In genomic region chrIV:6206294-6206776, ce11 we compare ENCODE assay signal across 3 worm cellular contexts.
TF ChIP-seq lines count a peak whose summit lies in the region.

Gene C49A9.10 (minus strand): TSS chrIV:6206344.

TF ChIP-seq in whole organism, L2 larva, 48 proteins besides CTCF, POLR2A, EP300 and RAD21 (continued from another document):
- peak; percentile 62 for TF ChIP-seq lin-11 (tag; optimal IDR thresholded peaks at IDR 0.05; lab: Kevin White, UChicago)
- no peak for TF ChIP-seq ztf-1 (GFP tag; conservative IDR thresholded peaks at IDR 0.05; lab: Robert Waterston, UW)
- peak; percentile 97 for TF ChIP-seq gmeb-1 (tag; optimal IDR thresholded peaks at IDR 0.05; lab: Kevin White, UChicago)
- peak; percentile 93 for TF ChIP-seq sma-3 (GFP tag; optimal IDR thresholded peaks at IDR 0.05; lab: Kevin White, UChicago)
- TF ChIP-seq blmp-1 (tag; optimal IDR thresholded peaks at IDR 0.05; lab: Kevin White, UChicago; ENCODE audit: insufficient read depth): peak; percentile 22
TF ChIP-seq in whole organism, L2 larva: peak in this region for 21.

TF ChIP-seq in whole organism, L4 larva, 104 proteins besides CTCF, POLR2A, EP300 and RAD21 (continued from another document):
- TF ChIP-seq lsy-2 (tag; optimal IDR thresholded peaks at IDR 0.05; lab: Kevin White, UChicago) (peak in 1 of 2 experiments; percentile 89), ceh-44 (GFP tag; IDR thresholded peaks at IDR 0.05; lab: Robert Waterston, UW) (peak; percentile 52; the same call in 1 of the 2 replicates), lin-1 (GFP tag; IDR thresholded peaks at IDR 0.05; lab: Robert Waterston, UW) (no peak), nhr-48 (tag; optimal IDR thresholded peaks at IDR 0.05; lab: Kevin White, UChicago) (peak; percentile 52), nhr-6 (tag; optimal IDR thresholded peaks at IDR 0.05; lab: Kevin White, UChicago) (no peak), lin-15B (tag; optimal IDR thresholded peaks at IDR 0.05; lab: Kevin White, UChicago) (no peak), lin-13 (GFP tag; optimal IDR thresholded peaks at IDR 0.05; lab: Kevin White, UChicago) (peak; percentile 36), nhr-102 (tag; optimal IDR thresholded peaks at IDR 0.05; lab: Kevin White, UChicago) (peak; percentile 74), pha-4 (GFP tag; IDR thresholded peaks at IDR 0.05; lab: Robert Waterston, UW) (0 out of 2 replicates have a peak, but pooled peaks have one; percentile 43), pha-4 (tag; optimal IDR thresholded peaks at IDR 0.05; lab: Kevin White, UChicago) (peak; percentile 36), ctbp-1 (GFP tag; IDR thresholded peaks at IDR 0.05; lab: Robert Waterston, UW) (0 out of 2 replicates have a peak, but pooled peaks have one; percentile 28), dve-1 (tag; optimal IDR thresholded peaks at IDR 0.05; lab: Kevin White, UChicago; ENCODE audit: insufficient read depth) (peak; percentile 73), nhr-111 (GFP tag; optimal IDR thresholded peaks at IDR 0.05; lab: Kevin White, UChicago) (no peak), zip-2 (tag; optimal IDR thresholded peaks at IDR 0.05; lab: Kevin White, UChicago) (no peak), fkh-10 (GFP tag; optimal IDR thresholded peaks at IDR 0.05; lab: Kevin White, UChicago) (peak; percentile 27), ztf-7 (tag; optimal IDR thresholded peaks at IDR 0.05; lab: Kevin White, UChicago) (peak; percentile 55), egl-27 (tag; optimal IDR thresholded peaks at IDR 0.05; lab: Kevin White, UChicago) (no peak), nhr-237 (tag; optimal IDR thresholded peaks at IDR 0.05; lab: Kevin White, UChicago) (no peak), nhr-77 (tag; optimal IDR thresholded peaks at IDR 0.05; lab: Kevin White, UChicago) (peak; percentile 59), aly-2 (tag; optimal IDR thresholded peaks at IDR 0.05; lab: Kevin White, UChicago) (no peak), egl-43 (GFP tag; IDR thresholded peaks at IDR 0.05; lab: Robert Waterston, UW) (no peak), unc-130 (GFP tag; optimal IDR thresholded peaks at IDR 0.05; lab: Kevin White, UChicago) (peak; percentile 89), F37D6.2 (tag; optimal IDR thresholded peaks at IDR 0.05; lab: Kevin White, UChicago) (peak; percentile 33), zag-1 (tag; optimal IDR thresholded peaks at IDR 0.05; lab: Kevin White, UChicago) (no peak), lin-39 (tag; optimal IDR thresholded peaks at IDR 0.05; lab: Kevin White, UChicago) (no peak), mep-1 (tag; optimal IDR thresholded peaks at IDR 0.05; lab: Kevin White, UChicago) (peak; percentile 76), skn-1 (tag; optimal IDR thresholded peaks at IDR 0.05; lab: Kevin White, UChicago) (no peak), dmd-9 (GFP tag; IDR thresholded peaks at IDR 0.05; lab: Robert Waterston, UW) (peak; percentile 83), mes-2 (tag; optimal IDR thresholded peaks at IDR 0.05; lab: Kevin White, UChicago; ENCODE audit: poor library complexity, severe bottlenecking) (peak; percentile 100), duxl-1 (tag; optimal IDR thresholded peaks at IDR 0.05; lab: Kevin White, UChicago; ENCODE audit: poor library complexity) (peak; percentile 69), hif-1 (tag; optimal IDR thresholded peaks at IDR 0.05; lab: Kevin White, UChicago) (peak in 1 of 2 experiments; percentile 92), lir-3 (tag; optimal IDR thresholded peaks at IDR 0.05; lab: Kevin White, UChicago) (no peak), hlh-30 (tag; optimal IDR thresholded peaks at IDR 0.05; lab: Kevin White, UChicago; ENCODE audit: insufficient read depth) (peak; percentile 77), daf-16 (GFP tag; optimal IDR thresholded peaks at IDR 0.05; lab: Kevin White, UChicago) (peak in 1 of 2 experiments; percentile 57), daf-16 (tag; optimal IDR thresholded peaks at IDR 0.05; lab: Kevin White, UChicago) (peak; percentile 69), unc-62 (GFP tag; optimal IDR thresholded peaks at IDR 0.05 in 1 of 2; lab: Kevin White, UChicago) (peak in 1 of 2 experiments; percentile 13), unc-62 (tag; optimal IDR thresholded peaks at IDR 0.05; lab: Kevin White, UChicago) (no peak), saeg-2 (GFP tag; IDR thresholded peaks at IDR 0.05; lab: Robert Waterston, UW) (no peak), spr-1 (tag; optimal IDR thresholded peaks at IDR 0.05; lab: Kevin White, UChicago) (peak; percentile 38)

TF ChIP-seq in whole organism, late embryonic, 69 proteins besides CTCF, POLR2A, EP300 and RAD21 (continued from another document):
- TF ChIP-seq ahr-1 (tag; optimal IDR thresholded peaks at IDR 0.05; lab: Kevin White, UChicago) (peak; percentile 37), pha-2 (tag; optimal IDR thresholded peaks at IDR 0.05; lab: Kevin White, UChicago) (peak; percentile 28), ets-4 (tag; optimal IDR thresholded peaks at IDR 0.05; lab: Kevin White, UChicago) (peak; percentile 91), syd-9 (tag; optimal IDR thresholded peaks at IDR 0.05; lab: Kevin White, UChicago) (peak; percentile 18), ztf-16 (tag; optimal IDR thresholded peaks at IDR 0.05; lab: Kevin White, UChicago) (peak; percentile 22), zip-5 (tag; optimal IDR thresholded peaks at IDR 0.05; lab: Kevin White, UChicago) (peak; percentile 69), ceh-45 (GFP tag; IDR thresholded peaks at IDR 0.05; lab: Robert Waterston, UW) (0 out of 2 replicates have a peak, but pooled peaks have one; percentile 35), C08G9.2 (tag; optimal IDR thresholded peaks at IDR 0.05; lab: Kevin White, UChicago) (peak; percentile 95), unc-3 (GFP tag; conservative IDR thresholded peaks at IDR 0.05; lab: Robert Waterston, UW) (peak; percentile 73), unc-3 (tag; optimal IDR thresholded peaks at IDR 0.05; lab: Kevin White, UChicago) (no peak), madf-2 (tag; optimal IDR thresholded peaks at IDR 0.05; lab: Kevin White, UChicago) (peak; percentile 15), hlh-15 (tag; optimal IDR thresholded peaks at IDR 0.05; lab: Kevin White, UChicago) (no peak), unc-55 (GFP tag; optimal IDR thresholded peaks at IDR 0.05; lab: Kevin White, UChicago) (no peak), rnt-1 (tag; optimal IDR thresholded peaks at IDR 0.05; lab: Kevin White, UChicago) (peak; percentile 68), elt-2 (tag; optimal IDR thresholded peaks at IDR 0.05; lab: Kevin White, UChicago) (peak; percentile 77)
